Fruit fly (Drosophila melanogaster): ENCODE measurements around the gene TotF.

The TotF gene

dm6 chr2L:19935085-19935846 is 23.1 kb upstream of the TotF start (continued):
- TF ChIP-seq sug (tag; optimal IDR thresholded peaks at IDR 0.05) (peak; percentile 54), CG18262 (tag; optimal IDR thresholded peaks at IDR 0.05) (no peak), HLH4C (GFP tag; IDR thresholded peaks at IDR 0.05; ENCODE audit: partially characterized antibody) (peak; percentile 44; the same call in 1 of the 3 replicates), CG16815 (GFP tag; optimal IDR thresholded peaks at IDR 0.05) (no peak), Ravus (GFP tag; IDR thresholded peaks at IDR 0.05) (no peak), E2f1 (GFP tag; IDR thresholded peaks at IDR 0.05) (peak; percentile 29; the same call in 1 of the 2 replicates), klu (GFP tag; IDR thresholded peaks at IDR 0.05) (no peak), org-1 (GFP tag; optimal IDR thresholded peaks at IDR 0.05) (no peak), CG31365 (tag; optimal IDR thresholded peaks at IDR 0.05) (no peak), CG7839 (tag; optimal IDR thresholded peaks at IDR 0.05) (peak; percentile 3), CG14014 (GFP tag; IDR thresholded peaks at IDR 0.05) (peak; percentile 23; the same call in 1 of the 2 replicates), nmo (GFP tag; optimal IDR thresholded peaks at IDR 0.05) (no peak), CG4820 (GFP tag; optimal IDR thresholded peaks at IDR 0.05) (no peak), Ets65A (GFP tag) (no peak), CG2116 (GFP tag; optimal IDR thresholded peaks at IDR 0.05) (no peak), D (optimal IDR thresholded peaks at IDR 0.05) (no peak), D (GFP tag; optimal IDR thresholded peaks at IDR 0.05) (no peak), gt (GFP tag; IDR thresholded peaks at IDR 0.05) (no peak), Sry-β (GFP tag; optimal IDR thresholded peaks at IDR 0.05) (no peak), wor (GFP tag; IDR thresholded peaks at IDR 0.05) (no peak), CG34376 (GFP tag; optimal IDR thresholded peaks at IDR 0.05) (peak; percentile 43), MTF-1 (GFP tag; optimal IDR thresholded peaks at IDR 0.05; ENCODE audit: borderline replicate concordance) (no peak), CG6175 (GFP tag; IDR thresholded peaks at IDR 0.05) (no peak), vnd (GFP tag; IDR thresholded peaks at IDR 0.05; ENCODE audit: partially characterized antibody) (no peak), fu2 (GFP tag; optimal IDR thresholded peaks at IDR 0.05) (no peak), pb (GFP tag; optimal IDR thresholded peaks at IDR 0.05) (peak; percentile 15), CG14965 (GFP tag; optimal IDR thresholded peaks at IDR 0.05; ENCODE audit: borderline replicate concordance) (no peak), CG9932 (GFP tag; IDR thresholded peaks at IDR 0.05) (0 out of 2 replicates have a peak, but pooled peaks have one; percentile 24), CG13287 (GFP tag; IDR thresholded peaks at IDR 0.05; ENCODE audit: partially characterized antibody) (peak; percentile 63; the same call in 1 of the 2 replicates), Xrp1 (GFP tag; IDR thresholded peaks at IDR 0.05) (0 out of 2 replicates have a peak, but pooled peaks have one; percentile 25), CG8944 (GFP tag; optimal IDR thresholded peaks at IDR 0.05) (no peak), CG12104 (GFP tag; optimal IDR thresholded peaks at IDR 0.05) (no peak), unc-4 (GFP tag; IDR thresholded peaks at IDR 0.05; ENCODE audit: partially characterized antibody) (no peak), CG1603 (tag; optimal IDR thresholded peaks at IDR 0.05) (peak; percentile 40), TFAM (GFP tag; optimal IDR thresholded peaks at IDR 0.05) (no peak), CG42726 (GFP tag; IDR thresholded peaks at IDR 0.05; ENCODE audit: partially characterized antibody) (peak; percentile 81), p53 (GFP tag; optimal IDR thresholded peaks at IDR 0.05) (no peak), tap (tag; optimal IDR thresholded peaks at IDR 0.05) (peak; percentile 29), tin (GFP tag; optimal IDR thresholded peaks at IDR 0.05) (no peak), Six4 (GFP tag; optimal IDR thresholded peaks at IDR 0.05) (no peak), YL-1 (GFP tag; optimal IDR thresholded peaks at IDR 0.05) (no peak), CG4424 (GFP tag; optimal IDR thresholded peaks at IDR 0.05) (no peak), Tbp (GFP tag; optimal IDR thresholded peaks at IDR 0.05) (no peak), CG9437 (GFP tag; optimal IDR thresholded peaks at IDR 0.05) (no peak), gsb-n (tag; optimal IDR thresholded peaks at IDR 0.05) (no peak), Gug (GFP tag; IDR thresholded peaks at IDR 0.05) (no peak; the same call in 3 of the 4 replicates), gcm (GFP tag; optimal IDR thresholded peaks at IDR 0.05) (peak; percentile 62), cad (GFP tag; optimal IDR thresholded peaks at IDR 0.05) (no peak), CG16779 (GFP tag; IDR thresholded peaks at IDR 0.05) (no peak), Fer1 (GFP tag; optimal IDR thresholded peaks at IDR 0.05) (peak; percentile 52)

All from whole organism, embryonic.